Worm (Caenorhabditis elegans) whole organism, L4 larva: ENCODE results near the gene nhr-286.

ENCODE experiments used
- D1046.2 ChIP-seq: fragments of 200-800 bp; sonication (Bioruptor generic); IDR thresholded peaks from 2 replicates; pipeline ENCODE4 v1.3.6; 2022; ENCODE audit warnings: missing genetic modification characterization, missing compliant biosample characterization
- F26F4.8 ChIP-seq: fragments of 200-800 bp; sonication (Bioruptor generic); conservative IDR thresholded peaks from 2 replicates; pipeline ENCODE4 v1.3.6; 2022; ENCODE audit warnings: missing genetic modification characterization, missing compliant biosample characterization
- F37D6.2 ChIP-seq: sonication (generic microtip); optimal IDR thresholded peaks from 2 replicates; lab custom pipeline; 2016; ENCODE audit warnings: mild to moderate bottlenecking, missing genetic modification characterization, missing compliant biosample characterization
- F44E2.7 ChIP-seq: fragments of 200-800 bp; sonication (Bioruptor generic); IDR thresholded peaks from 2 replicates; pipeline ENCODE4 v2.1.2; 2022; ENCODE audit warnings: missing genetic modification characterization, missing compliant biosample characterization
- R02D3.7 ChIP-seq: fragments of 150-350 bp; sonication (generic microtip); optimal IDR thresholded peaks from 3 replicates; lab custom pipeline; 2014; ENCODE audit warnings: missing biosample characterization, missing genetic modification characterization
- T26A8.4 ChIP-seq: fragments of 200-800 bp; sonication (Bioruptor generic); IDR thresholded peaks from 2 replicates; pipeline ENCODE4 v1.3.6; 2022; ENCODE audit warnings: missing genetic modification characterization, missing compliant biosample characterization
- Y105C5A.15 ChIP-seq: fragments of 200-800 bp; sonication (Bioruptor generic); IDR thresholded peaks from 2 replicates; pipeline ENCODE4 v1.3.6; 2022; ENCODE audit warnings: missing genetic modification characterization, missing compliant biosample characterization
- Y5F2A.4 ChIP-seq: fragments of 200-800 bp; sonication (Bioruptor generic); optimal IDR thresholded peaks from 2 replicates; lab custom pipeline; 2018; ENCODE audit warnings: mild to moderate bottlenecking, missing genetic modification characterization, missing compliant biosample characterization
- ceh-28 ChIP-seq: fragments of 150-350 bp; optimal IDR thresholded peaks from 2 replicates; lab custom pipeline; 2014; ENCODE audit warnings: missing biosample characterization, missing genetic modification reagents, missing genetic modification characterization
- ceh-32 ChIP-seq: sonication (generic microtip); optimal IDR thresholded peaks from 2 replicates; lab custom pipeline; 2016; ENCODE audit warnings: mild to moderate bottlenecking, missing genetic modification characterization, missing compliant biosample characterization; ENCODE audit not compliant: poor library complexity
- ceh-44 ChIP-seq: fragments of 200-800 bp; sonication (Bioruptor generic); IDR thresholded peaks from 2 replicates; pipeline ENCODE4 v1.3.6; 2022; ENCODE audit warnings: missing genetic modification reagents, missing genetic modification characterization, missing compliant biosample characterization
- ceh-62 ChIP-seq: sonication (generic microtip); optimal IDR thresholded peaks from 2 replicates; lab custom pipeline; 2017; ENCODE audit warnings: missing biosample characterization, missing genetic modification characterization
- cey-2 ChIP-seq: sonication (generic microtip); optimal IDR thresholded peaks from 3 replicates; lab custom pipeline; 2017; ENCODE audit warnings: missing genetic modification characterization, mild to moderate bottlenecking, missing compliant biosample characterization, antibody characterized with exemption, borderline replicate concordance; ENCODE audit not compliant: insufficient read depth
- ctbp-1 ChIP-seq: fragments of 200-800 bp; sonication (Bioruptor generic); IDR thresholded peaks from 2 replicates; pipeline ENCODE4 v1.3.6; 2022; ENCODE audit warnings: missing genetic modification reagents, missing genetic modification characterization, missing compliant biosample characterization
- daf-12 ChIP-seq: fragments of 150-350 bp; optimal IDR thresholded peaks from 2 replicates; lab custom pipeline; 2014; ENCODE audit warnings: missing biosample characterization, missing genetic modification reagents, missing genetic modification characterization
- daf-16 ChIP-seq, 3 experiments: sonication (generic microtip); optimal IDR thresholded peaks; 2 replicates each; lab custom pipeline; 2016 to 2017; ENCODE audit warnings: missing genetic modification characterization in 3 of 3, missing genetic modification reagents in 3 of 3, mild to moderate bottlenecking in 2 of 3, missing compliant biosample characterization in 2 of 3, missing biosample characterization in 1 of 3, moderate library complexity in 1 of 3
- daf-19 ChIP-seq: fragments of 200-800 bp; sonication (Bioruptor generic); conservative IDR thresholded peaks from 2 replicates; pipeline ENCODE4 v1.3.6; 2022; ENCODE audit warnings: missing genetic modification characterization, missing compliant biosample characterization
- egl-27 ChIP-seq: sonication (generic microtip); optimal IDR thresholded peaks from 3 replicates; lab custom pipeline; 2017; ENCODE audit warnings: missing biosample characterization, missing genetic modification reagents, missing genetic modification characterization
- egl-43 ChIP-seq: fragments of 200-800 bp; sonication (Bioruptor generic); IDR thresholded peaks from 2 replicates; pipeline ENCODE4 v1.3.6; 2022; ENCODE audit warnings: missing genetic modification reagents, missing genetic modification characterization, missing compliant biosample characterization
- fkh-10 ChIP-seq: fragments of 150-350 bp; optimal IDR thresholded peaks from 2 replicates; lab custom pipeline; 2014; ENCODE audit warnings: missing biosample characterization, missing genetic modification reagents, missing genetic modification characterization
- fos-1 ChIP-seq: fragments of 150-350 bp; optimal IDR thresholded peaks from 2 replicates; lab custom pipeline; 2014; ENCODE audit warnings: missing biosample characterization, missing genetic modification characterization
- hif-1 ChIP-seq, 2 experiments: sonication (generic microtip); optimal IDR thresholded peaks; 2 replicates each; lab custom pipeline; 2016 to 2017; ENCODE audit warnings: missing compliant biosample characterization in 2 of 2, missing genetic modification characterization in 2 of 2, missing genetic modification reagents in 2 of 2, missing genotype in 2 of 2, mild to moderate bottlenecking in 1 of 2
- hlh-30 ChIP-seq: sonication (generic microtip); optimal IDR thresholded peaks from 2 replicates; lab custom pipeline; 2017; ENCODE audit warnings: antibody characterized with exemption, mild to moderate bottlenecking, missing genetic modification characterization, missing compliant biosample characterization; ENCODE audit not compliant: insufficient read depth
- jun-1 ChIP-seq: fragments of 150-350 bp; optimal IDR thresholded peaks from 2 replicates; lab custom pipeline; 2014; ENCODE audit warnings: missing biosample characterization, missing genetic modification reagents, missing genetic modification characterization
- lin-1 ChIP-seq: fragments of 200-800 bp; sonication (Bioruptor generic); IDR thresholded peaks from 2 replicates; pipeline ENCODE4 v1.3.6; 2022; ENCODE audit warnings: missing genetic modification reagents, missing genetic modification characterization, missing compliant biosample characterization
- lin-13 ChIP-seq: fragments of 150-350 bp; optimal IDR thresholded peaks from 2 replicates; lab custom pipeline; 2014; ENCODE audit warnings: missing biosample characterization, missing genetic modification reagents, missing genetic modification characterization
- lin-39 ChIP-seq: fragments of 150-350 bp; optimal IDR thresholded peaks from 2 replicates; lab custom pipeline; 2014; ENCODE audit warnings: missing biosample characterization, missing genetic modification reagents, missing genetic modification characterization
- lir-3 ChIP-seq: sonication (generic microtip); optimal IDR thresholded peaks from 2 replicates; lab custom pipeline; 2016; ENCODE audit warnings: mild to moderate bottlenecking, missing genetic modification characterization, missing compliant biosample characterization
- lsy-2 ChIP-seq, 2 experiments: fragments of 150-350 bp in 1 of 2; sonication (generic microtip) in 1 of 2; optimal IDR thresholded peaks; 2 replicates each; lab custom pipeline; 2014 to 2017; ENCODE audit warnings: missing biosample characterization in 2 of 2, missing genetic modification characterization in 2 of 2
- madf-5 ChIP-seq, 2 experiments: fragments of 200-800 bp; sonication (Bioruptor generic); IDR thresholded peaks; 2 replicates each; pipeline ENCODE4 v1.3.6; 2022; ENCODE audit warnings: missing compliant biosample characterization in 2 of 2, missing genetic modification characterization in 2 of 2
- mdt-29 ChIP-seq: fragments of 200-800 bp; sonication (Bioruptor generic); IDR thresholded peaks from 2 replicates; pipeline ENCODE4 v1.3.6; 2022; ENCODE audit warnings: missing genetic modification reagents, missing genetic modification characterization, missing compliant biosample characterization
- mes-2 ChIP-seq: sonication (generic microtip); optimal IDR thresholded peaks from 2 replicates; lab custom pipeline; 2016; ENCODE audit warnings: missing genotype, mild to moderate bottlenecking, missing genetic modification characterization, missing compliant biosample characterization; ENCODE audit not compliant: poor library complexity, severe bottlenecking
- nhr-10 ChIP-seq: fragments of 150-350 bp; optimal IDR thresholded peaks from 2 replicates; lab custom pipeline; 2014; ENCODE audit warnings: missing biosample characterization, missing genetic modification characterization
- nhr-237 ChIP-seq: sonication (generic microtip); optimal IDR thresholded peaks from 2 replicates; lab custom pipeline; 2017; ENCODE audit warnings: missing biosample characterization, missing genetic modification characterization
- nhr-41 ChIP-seq: fragments of 200-800 bp; sonication (Bioruptor generic); IDR thresholded peaks from 2 replicates; pipeline ENCODE4 v1.3.6; 2022; ENCODE audit warnings: missing genetic modification reagents, missing genetic modification characterization, missing compliant biosample characterization
- pha-4 ChIP-seq, 2 experiments: fragments of 150-350 bp in 1 of 2; fragments of 200-800 bp in 1 of 2; sonication (Bioruptor generic) in 1 of 2; IDR thresholded peaks in 1 of 2; optimal IDR thresholded peaks in 1 of 2; 2 replicates each; pipeline versions ENCODE4 v1.3.6 to Lab custom; 2014 to 2022; ENCODE audit warnings: missing genetic modification characterization in 2 of 2, missing genetic modification reagents in 2 of 2, missing biosample characterization in 1 of 2, missing compliant biosample characterization in 1 of 2
- saeg-2 ChIP-seq: fragments of 200-800 bp; sonication (Bioruptor generic); IDR thresholded peaks from 2 replicates; pipeline ENCODE4 v1.3.6; 2022; ENCODE audit warnings: missing genetic modification reagents, missing genetic modification characterization, missing compliant biosample characterization
- sdz-12 ChIP-seq: fragments of 200-800 bp; sonication (Bioruptor generic); optimal IDR thresholded peaks from 2 replicates; lab custom pipeline; 2018; ENCODE audit warnings: mild to moderate bottlenecking, missing genetic modification characterization, missing compliant biosample characterization
- set-16 ChIP-seq: fragments of 200-800 bp; sonication (Bioruptor generic); IDR thresholded peaks from 2 replicates; pipeline ENCODE4 v1.3.6; 2022; ENCODE audit warnings: missing genetic modification reagents, missing genetic modification characterization, missing compliant biosample characterization
- snpc-4 ChIP-seq: fragments of 150-350 bp; optimal IDR thresholded peaks from 2 replicates; lab custom pipeline; 2014; ENCODE audit warnings: missing biosample characterization, missing genetic modification characterization
- spr-1 ChIP-seq: sonication (generic microtip); optimal IDR thresholded peaks from 2 replicates; lab custom pipeline; 2016; ENCODE audit warnings: mild to moderate bottlenecking, missing genetic modification characterization, missing compliant biosample characterization
- tag-97 ChIP-seq: fragments of 200-800 bp; sonication (Bioruptor generic); IDR thresholded peaks from 2 replicates; pipeline ENCODE4 v1.3.6; 2022; ENCODE audit warnings: missing genetic modification characterization, missing compliant biosample characterization
- unc-130 ChIP-seq: sonication (generic microtip); optimal IDR thresholded peaks from 2 replicates; lab custom pipeline; 2016; ENCODE audit warnings: missing genetic modification reagents, missing genetic modification characterization, missing compliant biosample characterization
- unc-39 ChIP-seq: sonication (generic microtip); optimal IDR thresholded peaks from 2 replicates; lab custom pipeline; 2017; ENCODE audit warnings: missing biosample characterization, missing genetic modification characterization
- vab-7 ChIP-seq: fragments of 200-800 bp; sonication (Bioruptor generic); IDR thresholded peaks from 2 replicates; pipeline ENCODE4 v1.3.6; 2022; ENCODE audit warnings: missing genetic modification reagents, missing genetic modification characterization, missing compliant biosample characterization
- zfp-2 ChIP-seq: sonication (generic microtip); optimal IDR thresholded peaks from 2 replicates; lab custom pipeline; 2016; ENCODE audit warnings: mild to moderate bottlenecking, missing genetic modification characterization, missing compliant biosample characterization
- zfp-3 ChIP-seq: fragments of 200-800 bp; sonication (Bioruptor generic); conservative IDR thresholded peaks from 2 replicates; pipeline ENCODE4 v1.3.6; 2022; ENCODE audit warnings: missing genetic modification reagents, missing genetic modification characterization, missing compliant biosample characterization
- zip-11 ChIP-seq: fragments of 200-800 bp; sonication (Bioruptor generic); IDR thresholded peaks from 2 replicates; pipeline ENCODE4 v1.3.6; 2022; ENCODE audit warnings: missing genetic modification characterization, missing compliant biosample characterization
- zip-2 ChIP-seq: fragments of 150-350 bp; optimal IDR thresholded peaks from 2 replicates; lab custom pipeline; 2014; ENCODE audit warnings: missing biosample characterization, missing genetic modification characterization
- ztf-11 ChIP-seq: fragments of 150-350 bp; optimal IDR thresholded peaks from 2 replicates; lab custom pipeline; 2014; ENCODE audit warnings: missing biosample characterization, missing genetic modification characterization
- ztf-7 ChIP-seq: fragments of 150-350 bp; optimal IDR thresholded peaks from 2 replicates; lab custom pipeline; 2014; ENCODE audit warnings: missing biosample characterization, missing genetic modification characterization

nhr-286 gene

DNA sequence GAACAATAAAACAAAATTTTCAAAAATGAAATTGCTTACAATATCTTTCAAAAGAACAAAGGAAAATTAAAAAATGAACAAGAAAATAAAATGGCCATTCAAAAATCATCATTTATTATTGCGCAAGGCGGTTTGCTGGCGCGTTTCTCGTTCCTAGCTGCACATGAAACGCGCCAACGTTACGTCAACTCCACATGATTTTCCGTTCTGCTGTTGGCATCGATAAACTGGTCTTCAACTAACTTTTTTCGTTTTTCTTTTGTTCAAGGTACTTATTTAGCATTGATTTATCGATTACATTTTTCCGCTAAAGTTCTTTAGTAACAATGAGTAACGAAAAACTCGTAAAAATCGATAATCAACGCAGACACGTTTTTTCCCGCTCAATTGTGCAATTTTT lies 31.0 kb downstream of the nhr-286 start, which contains the start of the genes Y57E12AL.6 and Y57E12AL.1 (continued):
- TF ChIP-seq mes-2 (tag; lab: Kevin White, UChicago) (peak; percentile 88), F26F4.8 (GFP tag; lab: Robert Waterston, UW) (no peak), pha-4 (GFP tag; IDR thresholded peaks at IDR 0.05; lab: Robert Waterston, UW) (no peak), pha-4 (tag; optimal IDR thresholded peaks at IDR 0.05; lab: Kevin White, UChicago) (no peak), T26A8.4 (GFP tag; lab: Robert Waterston, UW) (peak; percentile 64), lsy-2 (tag; optimal IDR thresholded peaks at IDR 0.05; lab: Kevin White, UChicago) (peak; percentile 44 to 90), lin-13 (GFP tag; lab: Kevin White, UChicago) (peak; percentile 62), tag-97 (no peak), D1046.2 (GFP tag; lab: Robert Waterston, UW) (no peak), lir-3 (tag; lab: Kevin White, UChicago) (no peak), Y105C5A.15 (GFP tag; lab: Robert Waterston, UW) (no peak), ceh-28 (tag; lab: Kevin White, UChicago) (peak; percentile 79), unc-39 (tag; lab: Kevin White, UChicago) (no peak), nhr-10 (tag; lab: Kevin White, UChicago) (no peak), set-16 (no peak), spr-1 (tag; lab: Kevin White, UChicago) (peak; percentile 73), cey-2 (tag; lab: Kevin White, UChicago) (no peak), lin-39 (tag; lab: Kevin White, UChicago) (no peak), daf-16 (GFP tag; optimal IDR thresholded peaks at IDR 0.05; lab: Kevin White, UChicago) (no peak), daf-16 (tag; optimal IDR thresholded peaks at IDR 0.05; lab: Kevin White, UChicago) (peak; percentile 64), nhr-237 (no peak), zip-2 (tag; lab: Kevin White, UChicago) (no peak), snpc-4 (tag; lab: Kevin White, UChicago) (no peak), ctbp-1 (no peak), ceh-62 (no peak), F44E2.7 (GFP tag; lab: Robert Waterston, UW) (no peak), egl-27 (tag; lab: Kevin White, UChicago) (no peak), daf-19 (GFP tag; lab: Robert Waterston, UW) (no peak), F37D6.2 (tag; lab: Kevin White, UChicago) (peak; percentile 11), unc-130 (GFP tag; lab: Kevin White, UChicago) (peak; percentile 16), ceh-44 (GFP tag; lab: Robert Waterston, UW) (no peak), ceh-32 (tag; lab: Kevin White, UChicago) (no peak), saeg-2 (GFP tag; lab: Robert Waterston, UW) (no peak), ztf-7 (peak; percentile 84), egl-43 (no peak), jun-1 (tag; lab: Kevin White, UChicago) (peak; percentile 18), R02D3.7 (no peak), hlh-30 (tag; lab: Kevin White, UChicago) (peak; percentile 95), hif-1 (tag; optimal IDR thresholded peaks at IDR 0.05; lab: Kevin White, UChicago) (peak in 1 of 2 experiments; percentile 43), nhr-41 (GFP tag; lab: Robert Waterston, UW) (no peak), lin-1 (GFP tag; lab: Robert Waterston, UW) (no peak), zip-11 (GFP tag; lab: Robert Waterston, UW) (no peak), madf-5 (GFP tag; IDR thresholded peaks at IDR 0.05; lab: Robert Waterston, UW) (no peak), zfp-2 (tag; lab: Kevin White, UChicago) (no peak), zfp-3 (GFP tag; lab: Robert Waterston, UW) (0 out of 2 replicates have a peak, but pooled peaks have one; percentile 67), sdz-12 (GFP tag; lab: Kevin White, UChicago) (no peak), Y5F2A.4 (GFP tag; lab: Kevin White, UChicago) (no peak), fkh-10 (peak; percentile 43), ztf-11 (tag; lab: Kevin White, UChicago) (no peak), vab-7 (no peak), daf-12 (no peak), mdt-29 (no peak), fos-1 (tag; lab: Kevin White, UChicago) (no peak)
